Worm (Caenorhabditis elegans): ENCODE measurements around the gene mksr-2.

Gene mksr-2

DNA sequence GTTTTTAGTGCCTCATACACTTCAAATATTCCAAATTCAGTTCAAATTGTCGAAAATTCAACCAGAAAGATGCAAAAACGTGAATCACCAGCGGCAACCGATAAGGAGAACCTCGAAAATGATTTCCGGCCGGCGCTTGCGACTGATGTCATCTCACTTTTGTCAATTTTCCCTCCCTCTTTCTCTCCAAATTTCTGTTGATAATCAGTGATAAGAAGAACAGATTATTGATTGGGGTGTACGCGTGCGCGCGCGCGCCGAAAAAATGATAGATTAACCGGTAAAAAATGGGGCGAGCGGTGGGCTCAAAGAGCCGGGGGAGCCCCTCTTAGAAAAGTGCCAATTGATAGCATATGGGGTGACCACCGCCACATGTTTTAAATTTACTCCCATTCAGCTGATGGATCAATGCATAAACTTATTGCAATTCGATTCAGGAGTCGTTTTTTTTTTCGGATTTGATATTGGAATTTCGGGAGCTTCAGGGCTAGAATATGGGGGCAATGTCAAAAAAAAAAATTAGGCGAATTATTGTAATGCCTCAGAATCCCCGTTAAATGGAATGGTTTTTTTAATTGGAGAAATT lies 21.8 kb downstream of the mksr-2 start:
- TF ChIP-seq klf-2 (GFP tag; conservative IDR thresholded peaks at IDR 0.05) (no peak), med-1 (GFP tag; optimal IDR thresholded peaks at IDR 0.05; ENCODE audit: insufficient read depth) (no peak), ztf-23 (GFP tag; IDR thresholded peaks at IDR 0.05) (no peak), tab-1 (GFP tag; IDR thresholded peaks at IDR 0.05) (no peak), T22C8.4 (GFP tag; IDR thresholded peaks at IDR 0.05) (no peak), ztf-29 (GFP tag; IDR thresholded peaks at IDR 0.05) (no peak), cog-1 (tag; optimal IDR thresholded peaks at IDR 0.05) (no peak), flt-1 (GFP tag; IDR thresholded peaks at IDR 0.05) (no peak), ref-1 (GFP tag; conservative IDR thresholded peaks at IDR 0.05) (no peak)

DNA sequence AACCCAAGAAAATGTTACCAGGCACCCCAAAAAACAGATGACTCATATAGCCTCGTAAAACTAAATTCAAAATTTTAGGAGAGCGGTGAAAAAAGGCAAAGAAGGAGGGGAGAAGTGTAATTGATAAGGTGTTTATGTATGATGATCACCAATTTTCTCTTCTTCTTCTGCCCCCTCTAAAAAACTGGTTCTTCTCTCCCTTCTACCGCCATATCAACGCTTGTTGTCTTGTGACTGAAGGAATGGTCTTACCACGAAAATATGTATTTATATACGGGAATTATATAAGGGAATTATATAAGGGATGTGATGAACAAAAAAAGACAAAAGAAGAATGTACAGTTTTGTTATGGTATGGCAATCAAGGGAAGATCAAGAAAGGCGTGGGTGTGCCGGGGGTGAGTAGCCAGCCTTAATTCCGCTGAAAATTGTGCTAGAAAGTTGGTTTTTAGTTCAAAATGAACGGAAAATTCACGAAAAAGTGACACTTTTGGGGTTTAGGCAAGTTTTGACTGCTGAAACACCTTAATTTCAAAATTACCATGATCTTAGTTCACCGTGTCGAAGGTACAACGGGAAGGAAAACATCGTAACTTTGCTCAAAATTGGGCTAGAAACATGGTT lies 24.9 kb downstream of the mksr-2 start:
- TF ChIP-seq ref-1 (GFP tag; conservative IDR thresholded peaks at IDR 0.05) (no peak), flt-1 (GFP tag; IDR thresholded peaks at IDR 0.05) (no peak), cog-1 (tag; optimal IDR thresholded peaks at IDR 0.05) (no peak), T22C8.4 (GFP tag; IDR thresholded peaks at IDR 0.05) (no peak), klf-2 (GFP tag; conservative IDR thresholded peaks at IDR 0.05) (no peak), ztf-23 (GFP tag; IDR thresholded peaks at IDR 0.05) (no peak), tab-1 (GFP tag; IDR thresholded peaks at IDR 0.05) (no peak), ztf-29 (GFP tag; IDR thresholded peaks at IDR 0.05) (no peak), med-1 (GFP tag; optimal IDR thresholded peaks at IDR 0.05; ENCODE audit: insufficient read depth) (no peak)

DNA sequence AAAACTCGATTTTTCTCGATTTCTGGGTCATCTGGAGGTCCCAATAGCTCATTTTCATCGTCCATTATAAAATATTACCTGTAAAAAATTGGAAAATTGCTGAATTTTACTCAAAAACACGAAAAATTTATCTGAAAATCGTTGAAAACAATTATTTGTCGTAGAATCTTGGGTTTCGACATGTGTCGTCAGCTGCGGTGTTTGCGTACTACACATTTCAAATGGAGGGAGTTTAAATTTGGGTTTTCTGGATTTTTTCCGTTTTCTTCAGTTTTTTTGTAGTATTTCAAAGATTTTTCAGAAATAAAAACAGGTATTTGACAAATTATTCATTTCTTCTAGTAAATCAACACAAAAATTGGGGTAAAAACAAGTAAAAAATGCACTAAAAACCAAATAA lies 30.8 kb downstream of the mksr-2 start, which contains the start of gene M70.5:
Gene M70.5 (minus strand): TSS at position 78 of the 400 bp plus-strand sequence.
- TF ChIP-seq ztf-23 (GFP tag; IDR thresholded peaks at IDR 0.05) (0 out of 2 replicates have a peak, but pooled peaks have one; percentile 65), flt-1 (GFP tag; IDR thresholded peaks at IDR 0.05) (0 out of 2 replicates have a peak, but pooled peaks have one; percentile 45)

DNA sequence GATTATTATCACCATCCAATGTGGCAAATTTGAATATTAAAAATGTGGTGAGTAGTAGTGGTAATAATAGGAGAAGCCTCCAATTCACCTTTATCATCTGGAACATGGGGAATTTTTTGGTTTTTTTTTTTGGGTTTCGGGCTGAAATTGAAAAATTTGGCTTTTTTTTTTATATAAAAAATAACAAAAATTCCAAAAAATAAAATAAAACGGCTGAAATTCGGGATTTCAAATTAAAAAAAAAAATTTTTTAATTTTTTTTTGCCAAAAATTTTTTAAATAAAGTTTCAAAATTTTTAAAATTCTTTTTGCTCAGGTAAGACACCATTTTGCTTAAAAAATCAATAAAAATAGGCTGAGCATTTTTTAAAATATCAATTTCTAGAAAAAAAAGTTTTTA lies 42.8 kb downstream of the mksr-2 start, which contains the start of gene famp-1:
Gene famp-1 (minus strand): TSS at position 101 of the 400 bp plus-strand sequence.
- TF ChIP-seq ztf-29 (GFP tag; IDR thresholded peaks at IDR 0.05): no peak
- TF ChIP-seq tab-1 (GFP tag; IDR thresholded peaks at IDR 0.05): no peak
- TF ChIP-seq ztf-23 (GFP tag; IDR thresholded peaks at IDR 0.05): no peak
- no peak for TF ChIP-seq ref-1 (GFP tag; conservative IDR thresholded peaks at IDR 0.05)
- no peak for TF ChIP-seq cog-1 (tag; optimal IDR thresholded peaks at IDR 0.05)
